Fruit fly (Drosophila melanogaster) whole organism, embryonic: ENCODE results near the gene Osi21.

ENCODE experiments used
- B-H1 ChIP-seq: fragments of 200-800 bp; sonication (Bioruptor generic); IDR thresholded peaks from 3 replicates; pipeline ENCODE4 v1.3.6; 2022; ENCODE audit warnings: missing biosample characterization, missing genetic modification characterization
- CG13775 ChIP-seq: fragments of 200-800 bp; sonication (Bioruptor generic); optimal IDR thresholded peaks from 3 replicates; lab custom pipeline; 2017; ENCODE audit warnings: missing biosample characterization, mild to moderate bottlenecking, missing genetic modification characterization
- CG14014 ChIP-seq: fragments of 200-800 bp; sonication (Bioruptor generic); IDR thresholded peaks from 2 replicates; pipeline ENCODE4 v1.3.6; 2022; ENCODE audit warnings: missing biosample characterization, missing genetic modification characterization
- CG1529 ChIP-seq: fragments of 200-800 bp; sonication (Bioruptor generic); optimal IDR thresholded peaks from 3 replicates; lab custom pipeline; 2018; ENCODE audit warnings: missing biosample characterization, missing genetic modification characterization
- CG16813 ChIP-seq: fragments of 200-800 bp; sonication (Bioruptor generic); IDR thresholded peaks from 3 replicates; pipeline ENCODE4 v1.3.6; 2022; ENCODE audit warnings: missing biosample characterization, missing genetic modification characterization; ENCODE audit not compliant: partially characterized antibody
- CG16815 ChIP-seq: fragments of 200-800 bp; sonication (Bioruptor generic); optimal IDR thresholded peaks from 3 replicates; lab custom pipeline; 2017; ENCODE audit warnings: missing biosample characterization, mild to moderate bottlenecking, missing genetic modification characterization
- CG18011 ChIP-seq: fragments of 200-800 bp; sonication (Bioruptor generic); optimal IDR thresholded peaks from 2 replicates; lab custom pipeline; 2017; ENCODE audit warnings: missing biosample characterization, missing genetic modification characterization, mild to moderate bottlenecking, moderate library complexity, missing genotype
- CG2120 ChIP-seq: fragments of 200-800 bp; sonication (Bioruptor generic); optimal IDR thresholded peaks from 3 replicates; lab custom pipeline; 2016; ENCODE audit warnings: missing biosample characterization, missing genetic modification characterization
- CG30431 ChIP-seq: fragments of 200-800 bp; sonication (Bioruptor generic); optimal IDR thresholded peaks from 2 replicates; lab custom pipeline; 2017; ENCODE audit warnings: missing biosample characterization, missing genetic modification characterization
- CG32532 ChIP-seq: fragments of 200-800 bp; sonication (Bioruptor generic); IDR thresholded peaks from 2 replicates; pipeline ENCODE4 v1.3.6; 2022; ENCODE audit warnings: missing biosample characterization, missing genetic modification characterization
- CG32767 ChIP-seq: fragments of 200-800 bp; sonication (Bioruptor generic); IDR thresholded peaks from 2 replicates; pipeline ENCODE4 v1.3.6; 2022; ENCODE audit warnings: missing biosample characterization, missing genetic modification characterization
- CG34376 ChIP-seq: fragments of 200-800 bp; sonication (Bioruptor generic); optimal IDR thresholded peaks from 2 replicates; lab custom pipeline; 2018; ENCODE audit warnings: missing biosample characterization, mild to moderate bottlenecking, missing genetic modification characterization
- CG43689 ChIP-seq: fragments of 200-800 bp; sonication (Bioruptor generic); IDR thresholded peaks from 2 replicates; pipeline ENCODE4 v1.3.6; 2022; ENCODE audit warnings: missing biosample characterization, missing genetic modification characterization
- CG5180 ChIP-seq: fragments of 200-800 bp; sonication (Bioruptor generic); optimal IDR thresholded peaks from 3 replicates; lab custom pipeline; 2017; ENCODE audit warnings: missing biosample characterization, missing genetic modification characterization, mild to moderate bottlenecking, moderate library complexity, missing genetic modification reagents
- CG5245 ChIP-seq: fragments of 200-800 bp; sonication (Bioruptor generic); optimal IDR thresholded peaks from 3 replicates; lab custom pipeline; 2016; ENCODE audit warnings: missing biosample characterization, missing genetic modification characterization
- CG6175 ChIP-seq: fragments of 200-800 bp; sonication (Bioruptor generic); IDR thresholded peaks from 3 replicates; pipeline ENCODE4 v1.3.6; 2022; ENCODE audit warnings: missing biosample characterization, missing genetic modification characterization
- CG6272 ChIP-seq: fragments of 200-800 bp; sonication (Bioruptor generic); IDR thresholded peaks from 2 replicates; pipeline ENCODE4 v1.3.6; 2022; ENCODE audit warnings: missing biosample characterization, missing genetic modification characterization
- CG7357 ChIP-seq: fragments of 200-800 bp; sonication (Bioruptor generic); IDR thresholded peaks from 3 replicates; pipeline ENCODE4 v1.3.6; 2022; ENCODE audit warnings: missing biosample characterization, missing genetic modification characterization
- CG7786 ChIP-seq: fragments of 200-800 bp; sonication (Bioruptor generic); optimal IDR thresholded peaks from 2 replicates; lab custom pipeline; 2016; ENCODE audit warnings: missing biosample characterization, missing genetic modification characterization
- CG8089 ChIP-seq: fragments of 200-800 bp; sonication (Bioruptor generic); optimal IDR thresholded peaks from 3 replicates; lab custom pipeline; 2016; ENCODE audit warnings: missing biosample characterization, missing genetic modification characterization
- E2f2 ChIP-seq: fragments of 200-800 bp; sonication (Bioruptor generic); IDR thresholded peaks from 2 replicates; pipeline ENCODE4 v1.3.6; 2022; ENCODE audit warnings: missing biosample characterization, missing genetic modification characterization
- GATAe ChIP-seq: fragments of 200-800 bp; sonication (Bioruptor generic); conservative IDR thresholded peaks from 2 replicates; pipeline ENCODE4 v1.3.6; 2022; ENCODE audit warnings: missing biosample characterization, missing genetic modification characterization
- Gsc ChIP-seq: fragments of 200-800 bp; sonication (Bioruptor generic); IDR thresholded peaks from 2 replicates; pipeline ENCODE4 v1.3.6; 2022; ENCODE audit warnings: missing biosample characterization, missing genetic modification characterization
- H2.0 ChIP-seq: fragments of 200-800 bp; sonication (Bioruptor generic); IDR thresholded peaks from 2 replicates; pipeline ENCODE4 v1.3.6; 2022; ENCODE audit warnings: missing biosample characterization, missing genetic modification characterization
- HHEX ChIP-seq: fragments of 200-800 bp; sonication (Bioruptor generic); optimal IDR thresholded peaks from 3 replicates; lab custom pipeline; 2017; ENCODE audit warnings: missing biosample characterization, mild to moderate bottlenecking, missing genetic modification characterization, missing genetic modification reagents
- HLHmδ ChIP-seq: fragments of 200-800 bp; sonication (Bioruptor generic); optimal IDR thresholded peaks from 2 replicates; lab custom pipeline; 2018; ENCODE audit warnings: missing biosample characterization, mild to moderate bottlenecking, missing genetic modification characterization, moderate library complexity
- Hr78 ChIP-seq, 2 experiments: fragments of 200-800 bp in 1 of 2; fragments of >200 bp in 1 of 2; sonication (Bioruptor generic) in 1 of 2; optimal IDR thresholded peaks; 2 replicates each; lab custom pipeline; 2017 to 2019; ENCODE audit warnings: missing biosample characterization in 2 of 2, missing genetic modification characterization in 2 of 2, mild to moderate bottlenecking in 1 of 2, moderate library complexity in 1 of 2
- Kr ChIP-seq: fragments of 200-800 bp; sonication (Bioruptor generic); optimal IDR thresholded peaks from 2 replicates; lab custom pipeline; 2017; ENCODE audit warnings: missing biosample characterization, mild to moderate bottlenecking, missing genetic modification characterization
- Nf-YA ChIP-seq: fragments of 200-800 bp; sonication (Bioruptor generic); IDR thresholded peaks from 2 replicates; pipeline ENCODE4 v1.3.6; 2022; ENCODE audit warnings: missing biosample characterization, missing genetic modification characterization
- Pdp1 ChIP-seq, 2 experiments: fragments of 200-800 bp; sonication (Bioruptor generic); optimal IDR thresholded peaks; 3 replicates each; lab custom pipeline; 2016; ENCODE audit warnings: missing biosample characterization in 2 of 2, missing genetic modification characterization in 2 of 2, mild to moderate bottlenecking in 1 of 2, moderate library complexity in 1 of 2
- Rx ChIP-seq: fragments of 200-800 bp; sonication (Bioruptor generic); IDR thresholded peaks from 2 replicates; pipeline ENCODE4 v1.3.6; 2022; ENCODE audit warnings: missing biosample characterization, missing genetic modification characterization
- az2 ChIP-seq: fragments of 200-800 bp; sonication (Bioruptor generic); optimal IDR thresholded peaks from 3 replicates; lab custom pipeline; 2016; ENCODE audit warnings: missing biosample characterization, missing genetic modification characterization
- bcd ChIP-seq: fragments of 200-800 bp; sonication (Bioruptor generic); optimal IDR thresholded peaks from 2 replicates; lab custom pipeline; 2017; ENCODE audit warnings: missing biosample characterization, mild to moderate bottlenecking, missing genetic modification characterization
- chinmo ChIP-seq: fragments of 200-800 bp; sonication (Bioruptor generic); IDR thresholded peaks from 4 replicates; pipeline ENCODE4 v1.3.6; 2022; ENCODE audit warnings: missing biosample characterization, missing genetic modification characterization; ENCODE audit not compliant: partially characterized antibody
- chm ChIP-seq: fragments of 200-800 bp; sonication (Bioruptor generic); IDR thresholded peaks from 2 replicates; pipeline ENCODE4 v1.3.6; 2022; ENCODE audit warnings: missing biosample characterization, missing genetic modification characterization
- crol ChIP-seq: fragments of 200-800 bp; sonication (Bioruptor generic); IDR thresholded peaks from 2 replicates; pipeline ENCODE4 v1.3.6; 2022; ENCODE audit warnings: missing biosample characterization, missing genetic modification characterization
- dysf ChIP-seq: fragments of 200-800 bp; sonication (Bioruptor generic); IDR thresholded peaks from 3 replicates; pipeline ENCODE4 v1.3.6; 2022; ENCODE audit warnings: missing biosample characterization, missing genetic modification characterization
- en ChIP-seq: fragments of 200-800 bp; sonication (Bioruptor generic); optimal IDR thresholded peaks from 2 replicates; lab custom pipeline; 2016; ENCODE audit warnings: missing biosample characterization, missing genetic modification characterization
- gro ChIP-seq: fragments of 200-800 bp; sonication (Bioruptor generic); optimal IDR thresholded peaks from 2 replicates; lab custom pipeline; 2016; ENCODE audit warnings: missing biosample characterization, missing genetic modification characterization
- jumu ChIP-seq: fragments of 200-800 bp; sonication (Bioruptor generic); optimal IDR thresholded peaks from 3 replicates; lab custom pipeline; 2016; ENCODE audit warnings: missing biosample characterization, missing genetic modification characterization
- maf-S ChIP-seq: fragments of 200-800 bp; sonication (Bioruptor generic); optimal IDR thresholded peaks from 2 replicates; lab custom pipeline; 2016; ENCODE audit warnings: missing biosample characterization, missing genetic modification characterization
- nmo ChIP-seq: fragments of 200-800 bp; sonication (Bioruptor generic); optimal IDR thresholded peaks from 2 replicates; lab custom pipeline; 2018; ENCODE audit warnings: missing biosample characterization, mild to moderate bottlenecking, missing genetic modification characterization, moderate library complexity
- org-1 ChIP-seq: fragments of 200-800 bp; sonication (Bioruptor generic); optimal IDR thresholded peaks from 2 replicates; lab custom pipeline; 2017; ENCODE audit warnings: missing biosample characterization, missing genetic modification characterization
- peb ChIP-seq: fragments of 200-800 bp; sonication (Bioruptor generic); IDR thresholded peaks from 2 replicates; pipeline ENCODE4 v1.3.6; 2022; ENCODE audit warnings: missing biosample characterization, missing genetic modification characterization
- row ChIP-seq: fragments of 200-800 bp; sonication (Bioruptor generic); IDR thresholded peaks from 3 replicates; pipeline ENCODE4 v1.3.6; 2022; ENCODE audit warnings: missing biosample characterization, missing genetic modification characterization
- sens-2 ChIP-seq: fragments of 200-800 bp; sonication (Bioruptor generic); IDR thresholded peaks from 2 replicates; pipeline ENCODE4 v1.3.6; 2022; ENCODE audit warnings: missing biosample characterization, missing genetic modification characterization
- sqz ChIP-seq: fragments of 200-800 bp; sonication (Bioruptor generic); optimal IDR thresholded peaks from 3 replicates; lab custom pipeline; 2018; ENCODE audit warnings: missing biosample characterization, mild to moderate bottlenecking, missing genetic modification characterization
- tup ChIP-seq: fragments of 200-800 bp; sonication (Bioruptor generic); optimal IDR thresholded peaks from 2 replicates; lab custom pipeline; 2016; ENCODE audit warnings: missing biosample characterization, mild to moderate bottlenecking, missing genetic modification characterization, moderate library complexity
- unpg ChIP-seq: fragments of 200-800 bp; sonication (Bioruptor generic); optimal IDR thresholded peaks from 3 replicates; lab custom pipeline; 2018; ENCODE audit warnings: missing biosample characterization, mild to moderate bottlenecking, missing genetic modification characterization, moderate library complexity
- wek ChIP-seq: fragments of 200-800 bp; sonication (Bioruptor generic); optimal IDR thresholded peaks from 3 replicates; lab custom pipeline; 2018; ENCODE audit warnings: missing biosample characterization, mild to moderate bottlenecking, missing genetic modification characterization, moderate library complexity

The Osi21 gene

DNA sequence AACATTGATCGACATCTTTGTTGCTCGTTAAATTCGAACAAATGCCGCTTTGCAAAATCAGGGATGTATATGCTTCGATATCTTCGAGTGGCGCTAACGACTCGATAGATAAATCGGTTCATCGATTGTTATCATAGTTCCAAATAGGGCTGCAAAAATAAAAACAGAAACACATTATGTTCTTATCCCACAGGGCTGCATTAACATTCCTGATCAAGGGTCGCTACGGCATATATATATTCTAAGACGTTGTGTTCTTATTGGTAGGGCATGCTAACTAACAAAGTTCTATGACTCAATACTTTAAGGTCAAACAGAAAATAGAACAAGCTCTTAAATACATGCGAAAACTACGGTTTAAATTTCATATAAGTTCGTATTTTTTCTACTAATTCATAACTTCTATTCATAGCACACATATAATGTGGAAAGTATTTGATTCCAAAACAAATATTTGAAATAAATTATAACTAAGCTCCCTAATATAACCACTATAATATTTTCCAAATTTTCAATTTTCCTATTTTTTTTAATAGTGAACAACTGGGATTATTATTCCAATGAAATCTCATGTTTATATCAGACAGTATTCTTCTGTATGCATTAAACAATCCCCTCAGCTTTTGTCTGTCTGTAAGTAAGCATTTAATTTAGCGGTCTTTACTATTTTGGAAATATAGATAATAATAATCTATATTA lies 16.4 kb downstream of the Osi21 start, which contains the start of gene cmet (continued):
- no peak for TF ChIP-seq gro
- peak; percentile 1 for TF ChIP-seq CG34376 (GFP tag; lab: Kevin White, UChicago)
- TF ChIP-seq wek (GFP tag; lab: Kevin White, UChicago), result no peak
- no peak for TF ChIP-seq HHEX (GFP tag; lab: Kevin White, UChicago)
- TF ChIP-seq CG32532 (GFP tag; lab: Robert Waterston, UW), result peak; percentile 71
- no peak for TF ChIP-seq tup (GFP tag; lab: Kevin White, UChicago)
- TF ChIP-seq CG6175 (GFP tag; lab: Robert Waterston, UW), result no peak
- peak; percentile 30 for TF ChIP-seq bcd
- TF ChIP-seq E2f2 (GFP tag; lab: Robert Waterston, UW), result peak; percentile 91
- TF ChIP-seq CG7357, result peak; percentile 78
- TF ChIP-seq en (GFP tag; lab: Kevin White, UChicago), result no peak
- TF ChIP-seq CG13775 (GFP tag; lab: Kevin White, UChicago), result peak; percentile 45
- TF ChIP-seq row (GFP tag; lab: Robert Waterston, UW), result peak; percentile 84
- no peak for TF ChIP-seq CG16815 (GFP tag; lab: Kevin White, UChicago)
- peak; percentile 26 for TF ChIP-seq az2 (GFP tag; lab: Kevin White, UChicago)
- peak; percentile 92 for TF ChIP-seq CG16813 (GFP tag; lab: Robert Waterston, UW)
- TF ChIP-seq crol (GFP tag; lab: Robert Waterston, UW), result no peak
- TF ChIP-seq peb, result no peak
- TF ChIP-seq chm (GFP tag; lab: Robert Waterston, UW), result 0 out of 2 replicates have a peak, but pooled peaks have one; percentile 15
- no peak for TF ChIP-seq CG5180
- peak; percentile 60; the same call in 2 of the 3 replicates for TF ChIP-seq dysf (GFP tag; lab: Robert Waterston, UW)
- no peak for TF ChIP-seq GATAe (GFP tag; lab: Robert Waterston, UW)
- TF ChIP-seq jumu (GFP tag; lab: Kevin White, UChicago), result peak; percentile 70
- TF ChIP-seq Nf-YA (GFP tag; lab: Robert Waterston, UW), result no peak
- peak; percentile 96 for TF ChIP-seq CG18011 (GFP tag; lab: Kevin White, UChicago)
- no peak for TF ChIP-seq B-H1 (GFP tag; lab: Robert Waterston, UW)
- peak; percentile 7 for TF ChIP-seq CG30431 (GFP tag; lab: Kevin White, UChicago)
- TF ChIP-seq Rx (GFP tag; lab: Robert Waterston, UW), result 0 out of 2 replicates have a peak, but pooled peaks have one; percentile 6
- TF ChIP-seq CG43689 (GFP tag; lab: Robert Waterston, UW), result no peak
- no peak for TF ChIP-seq sqz (GFP tag; lab: Kevin White, UChicago)
- no peak for TF ChIP-seq Gsc (GFP tag; lab: Robert Waterston, UW)
- TF ChIP-seq CG1529 (GFP tag; lab: Kevin White, UChicago), result no peak
- TF ChIP-seq CG5245 (GFP tag; lab: Kevin White, UChicago), result peak; percentile 5
- no peak for TF ChIP-seq CG32767
- no peak for TF ChIP-seq HLHmδ
- TF ChIP-seq CG8089 (GFP tag; lab: Kevin White, UChicago), result no peak
- no peak for TF ChIP-seq unpg
- TF ChIP-seq CG2120 (GFP tag; lab: Kevin White, UChicago), result peak; percentile 4
- TF ChIP-seq org-1, result no peak
- peak; percentile 79; the same call in 2 of the 4 replicates for TF ChIP-seq chinmo (GFP tag; lab: Robert Waterston, UW)
- peak; percentile 6 for TF ChIP-seq maf-S (GFP tag; lab: Kevin White, UChicago)
- no peak for TF ChIP-seq CG14014
- no peak for TF ChIP-seq nmo (GFP tag; lab: Kevin White, UChicago)
- no peak for TF ChIP-seq sens-2 (GFP tag; lab: Robert Waterston, UW)
- TF ChIP-seq CG7786 (GFP tag; lab: Kevin White, UChicago), result peak; percentile 64
- peak; percentile 58; the same call in 1 of the 2 replicates for TF ChIP-seq CG6272 (GFP tag; lab: Robert Waterston, UW)
- peak; percentile 47 for TF ChIP-seq H2.0 (GFP tag; lab: Robert Waterston, UW)
- peak in 1 of 2 experiments; percentile 55 for TF ChIP-seq Pdp1 (GFP tag; optimal IDR thresholded peaks at IDR 0.05; lab: Kevin White, UChicago)
- TF ChIP-seq Hr78 (GFP tag; optimal IDR thresholded peaks at IDR 0.05; lab: Kevin White, UChicago), result no peak
- no peak for TF ChIP-seq Kr (GFP tag; lab: Kevin White, UChicago)
